Worm (Caenorhabditis elegans) whole organism, early embryonic: ENCODE measurements around the gene sma-9.

Source experiments
- B0310.2 ChIP-seq: sonication (generic microtip); optimal IDR thresholded peaks from 2 replicates; lab custom pipeline; 2016; ENCODE audit warnings: mild to moderate bottlenecking, missing genetic modification characterization, missing compliant biosample characterization
- F13C5.2 ChIP-seq: sonication (generic microtip); optimal IDR thresholded peaks from 2 replicates; lab custom pipeline; 2017; ENCODE audit warnings: mild to moderate bottlenecking, missing genetic modification characterization, inconsistent platforms, missing compliant biosample characterization
- aly-1 ChIP-seq: sonication (generic microtip); optimal IDR thresholded peaks from 2 replicates; lab custom pipeline; 2016; ENCODE audit warnings: missing genetic modification characterization, missing compliant biosample characterization
- ama-1 ChIP-seq: fragments of 150-350 bp; optimal IDR thresholded peaks from 2 replicates; lab custom pipeline; 2014
- ceh-13 ChIP-seq: fragments of 200-800 bp; sonication (Bioruptor generic); optimal IDR thresholded peaks from 2 replicates; lab custom pipeline; 2018; ENCODE audit warnings: mild to moderate bottlenecking, missing genetic modification characterization, missing compliant biosample characterization
- ceh-36 ChIP-seq: sonication (generic microtip); optimal IDR thresholded peaks from 2 replicates; lab custom pipeline; 2016; ENCODE audit warnings: missing genetic modification characterization, inconsistent platforms, missing compliant biosample characterization
- ets-7 ChIP-seq: sonication (generic microtip); optimal IDR thresholded peaks from 2 replicates; lab custom pipeline; 2016; ENCODE audit warnings: missing genotype, missing genetic modification characterization, missing compliant biosample characterization
- flt-1 ChIP-seq: fragments of 200-800 bp; sonication (Bioruptor generic); IDR thresholded peaks from 2 replicates; pipeline ENCODE4 v1.3.6; 2022; ENCODE audit warnings: missing genetic modification characterization, missing compliant biosample characterization
- hmbx-1 ChIP-seq: sonication (generic microtip); optimal IDR thresholded peaks from 2 replicates; lab custom pipeline; 2016; ENCODE audit warnings: mild to moderate bottlenecking, missing genetic modification characterization, missing compliant biosample characterization
- hmg-4 ChIP-seq: fragments of 200-800 bp; sonication (Bioruptor generic); optimal IDR thresholded peaks from 2 replicates; lab custom pipeline; 2018; ENCODE audit warnings: mild to moderate bottlenecking, missing genetic modification characterization, missing compliant biosample characterization
- hnd-1 ChIP-seq: sonication (generic microtip); optimal IDR thresholded peaks from 2 replicates; lab custom pipeline; 2016; ENCODE audit warnings: missing genetic modification characterization, missing compliant biosample characterization
- pes-1 ChIP-seq: fragments of 200-800 bp; sonication (Bioruptor generic); IDR thresholded peaks from 2 replicates; pipeline ENCODE4 v1.3.6; 2022; ENCODE audit warnings: missing genetic modification reagents, missing genetic modification characterization, missing compliant biosample characterization
- scrt-1 ChIP-seq: fragments of 200-800 bp; sonication (Bioruptor generic); IDR thresholded peaks from 2 replicates; pipeline ENCODE4 v1.3.6; 2022; ENCODE audit warnings: missing genetic modification characterization, missing compliant biosample characterization
- sea-1 ChIP-seq: fragments of 200-800 bp; sonication (Bioruptor generic); conservative IDR thresholded peaks from 2 replicates; pipeline ENCODE4 v1.3.6; 2022; ENCODE audit warnings: missing genetic modification characterization, missing compliant biosample characterization
- tbx-11 ChIP-seq: fragments of 200-800 bp; sonication (Bioruptor generic); IDR thresholded peaks from 2 replicates; pipeline ENCODE4 v1.3.6; 2022; ENCODE audit warnings: missing genetic modification characterization, missing compliant biosample characterization
- tbx-37 ChIP-seq: fragments of 200-800 bp; sonication (Bioruptor generic); conservative IDR thresholded peaks from 2 replicates; pipeline ENCODE4 v1.3.6; 2022; ENCODE audit warnings: missing genetic modification reagents, missing genetic modification characterization, missing compliant biosample characterization
- tra-4 ChIP-seq: sonication (generic microtip); optimal IDR thresholded peaks from 2 replicates; lab custom pipeline; 2017; ENCODE audit warnings: missing genetic modification characterization, missing compliant biosample characterization

The sma-9 gene

DNA sequence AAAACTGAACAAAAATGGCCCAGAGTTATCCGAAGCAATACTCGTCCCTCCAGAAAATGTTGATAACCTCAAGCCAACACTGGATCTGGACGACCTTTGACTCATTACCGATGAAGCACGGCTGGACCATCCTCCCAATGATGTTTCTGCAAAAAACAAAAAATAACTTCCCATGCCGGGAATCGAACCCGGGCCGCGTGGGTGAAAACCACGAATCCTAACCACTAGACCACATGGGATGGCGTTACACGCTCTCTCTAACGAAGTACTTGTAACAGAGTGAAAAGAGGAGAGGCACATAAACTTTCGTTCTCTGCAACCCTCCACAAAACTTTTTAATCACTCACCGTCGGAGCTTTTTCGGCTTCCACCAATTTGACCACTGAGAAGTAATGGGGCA is 52.1 kb downstream of the sma-9 start:
- TF ChIP-seq hmbx-1 (tag; lab: Kevin White, UChicago) (no peak), pes-1 (GFP tag; lab: Robert Waterston, UW) (no peak), aly-1 (tag; lab: Kevin White, UChicago) (peak; percentile 12), ceh-36 (tag; lab: Kevin White, UChicago) (peak; percentile 57), ets-7 (tag; lab: Kevin White, UChicago) (peak; percentile 22), flt-1 (GFP tag; lab: Robert Waterston, UW) (peak; percentile 75), hnd-1 (tag; lab: Kevin White, UChicago) (peak; percentile 50), scrt-1 (GFP tag; lab: Robert Waterston, UW) (peak; percentile 87), sea-1 (GFP tag; lab: Robert Waterston, UW) (0 out of 2 replicates have a peak, but pooled peaks have one; percentile 59), F13C5.2 (tag; lab: Kevin White, UChicago) (peak; percentile 32), tra-4 (tag; lab: Kevin White, UChicago) (peak; percentile 34), hmg-4 (GFP tag; lab: Kevin White, UChicago) (no peak), ama-1 (lab: Kevin White, UChicago) (no peak), ceh-13 (GFP tag; lab: Kevin White, UChicago) (peak; percentile 41), tbx-11 (GFP tag; lab: Robert Waterston, UW) (peak; percentile 76; the same call in 1 of the 2 replicates), B0310.2 (tag; lab: Kevin White, UChicago) (peak; percentile 43), tbx-37 (peak; percentile 65)
